Worm (Caenorhabditis elegans): ENCODE results near the gene clec-125.
A peak's percentile ranks its signal among the peaks of the same experiment; 100 is the strongest.

Gene clec-125

DNA sequence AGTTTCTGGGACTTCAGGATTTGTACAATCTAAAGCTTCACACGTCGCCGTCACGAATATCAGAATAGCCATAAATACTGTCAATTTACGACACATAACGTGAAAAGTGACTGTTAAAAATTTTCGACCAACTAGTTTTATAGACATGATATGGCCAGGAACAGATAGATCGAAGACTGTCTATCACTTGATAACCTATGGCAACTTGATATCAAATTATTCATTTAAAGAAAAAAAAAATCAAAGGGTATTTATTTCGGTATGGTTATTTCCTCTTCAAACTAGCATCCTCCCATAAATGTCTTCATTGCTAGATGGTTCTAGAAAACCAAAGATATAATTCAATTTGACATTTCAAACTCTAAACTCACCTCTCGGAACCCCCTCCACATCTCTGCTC is 46.6 kb downstream of the clec-125 start, which contains the start of gene W10G11.3:
Gene W10G11.3, minus strand, starts transcription at position 101 of the 400 bp plus-strand sequence.
- TF ChIP-seq jun-1 (tag; optimal IDR thresholded peaks at IDR 0.05) (no peak), nfya-1 (tag; optimal IDR thresholded peaks at IDR 0.05; ENCODE audit: insufficient read depth) (no peak), ceh-82 (tag; optimal IDR thresholded peaks at IDR 0.05) (no peak), unc-62 (GFP tag; optimal IDR thresholded peaks at IDR 0.05) (no peak), daf-12 (tag; optimal IDR thresholded peaks at IDR 0.05) (no peak), lsy-12 (tag; optimal IDR thresholded peaks at IDR 0.05) (no peak), nhr-11 (tag; optimal IDR thresholded peaks at IDR 0.05) (no peak), elt-1 (tag; optimal IDR thresholded peaks at IDR 0.05) (no peak), R02D3.7 (tag; optimal IDR thresholded peaks at IDR 0.05) (no peak), fkh-10 (GFP tag; optimal IDR thresholded peaks at IDR 0.05) (no peak), unc-39 (tag; optimal IDR thresholded peaks at IDR 0.05) (no peak), pha-4 (tag; optimal IDR thresholded peaks at IDR 0.05) (no peak), elt-2 (tag; optimal IDR thresholded peaks at IDR 0.05) (no peak), sea-2 (GFP tag; optimal IDR thresholded peaks at IDR 0.05) (no peak), snpc-4 (tag; optimal IDR thresholded peaks at IDR 0.05) (no peak)

DNA sequence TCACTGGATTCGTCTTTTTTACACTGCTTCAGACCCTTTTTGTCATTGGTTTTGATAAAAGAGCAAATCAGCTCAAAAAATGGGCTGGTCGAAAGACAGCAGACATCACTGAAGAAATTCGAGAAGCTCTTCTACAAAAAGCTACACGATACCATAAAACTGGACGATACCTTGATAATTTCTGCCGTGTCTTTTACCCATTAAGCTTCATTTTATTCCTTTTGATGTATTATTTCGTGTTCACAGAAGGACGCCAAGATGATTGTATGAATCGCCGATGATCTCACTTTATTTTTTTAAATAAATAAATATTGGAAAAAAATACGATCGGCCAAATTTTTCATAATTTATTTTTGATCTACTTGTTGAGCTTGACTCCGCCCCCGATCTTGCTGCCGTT is 51.3 kb downstream of the clec-125 start:
- TF ChIP-seq fkh-2 (tag; optimal IDR thresholded peaks at IDR 0.05) (no peak), nhr-77 (tag; optimal IDR thresholded peaks at IDR 0.05) (no peak), nhr-76 (tag; optimal IDR thresholded peaks at IDR 0.05) (no peak), fkh-10 (GFP tag; optimal IDR thresholded peaks at IDR 0.05) (no peak), zag-1 (tag; optimal IDR thresholded peaks at IDR 0.05) (no peak), ztf-4 (tag; optimal IDR thresholded peaks at IDR 0.05) (no peak), nhr-11 (tag; optimal IDR thresholded peaks at IDR 0.05) (no peak), pqm-1 (tag; optimal IDR thresholded peaks at IDR 0.05) (no peak), nhr-237 (tag; optimal IDR thresholded peaks at IDR 0.05) (no peak), nhr-67 (tag; optimal IDR thresholded peaks at IDR 0.05) (no peak), aly-2 (tag; optimal IDR thresholded peaks at IDR 0.05) (no peak), ceh-9 (tag; optimal IDR thresholded peaks at IDR 0.05) (no peak), egl-27 (tag; optimal IDR thresholded peaks at IDR 0.05) (no peak), fos-1 (tag; optimal IDR thresholded peaks at IDR 0.05) (no peak), nhr-25 (tag; optimal IDR thresholded peaks at IDR 0.05) (no peak), daf-12 (tag; optimal IDR thresholded peaks at IDR 0.05) (no peak), lin-15B (tag; optimal IDR thresholded peaks at IDR 0.05) (no peak), egl-5 (tag; optimal IDR thresholded peaks at IDR 0.05) (no peak), elt-2 (tag; optimal IDR thresholded peaks at IDR 0.05) (no peak), ceh-16 (tag; optimal IDR thresholded peaks at IDR 0.05) (no peak)

DNA sequence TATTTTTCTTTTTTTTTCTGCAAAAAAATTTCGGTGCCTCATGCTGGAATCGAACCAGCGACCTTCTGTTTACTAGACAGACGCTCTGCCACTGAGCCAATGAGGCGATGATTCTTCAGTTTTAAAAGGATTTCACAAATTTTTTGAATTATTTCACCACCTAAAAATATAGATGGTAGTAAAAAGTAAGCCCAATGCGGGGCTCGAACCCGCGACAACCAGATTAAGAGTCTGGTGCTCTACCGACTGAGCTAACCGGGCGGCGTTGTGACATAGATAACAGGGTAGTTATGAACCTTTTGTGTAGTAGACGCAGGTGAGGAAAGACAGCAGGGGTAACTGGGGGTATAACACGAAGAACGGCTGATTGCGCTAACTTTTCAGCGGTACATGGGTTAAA is 51.8 kb downstream of the clec-125 start:
- TF ChIP-seq elt-2 (tag; optimal IDR thresholded peaks at IDR 0.05) (peak; percentile 45), lin-39 (tag; optimal IDR thresholded peaks at IDR 0.05) (peak; percentile 16)
